Worm (Caenorhabditis elegans) whole organism, late embryonic: ENCODE results near the gene nol-6.
"Not testable (repeated sequence)": the region's sequence is repeated elsewhere in the genome, so short reads cannot be mapped to it uniquely, and the experiment has no call there.

ENCODE experiments used
- F13H6.1 ChIP-seq: sonication (generic microtip); optimal IDR thresholded peaks from 2 replicates; lab custom pipeline; 2016; ENCODE audit warnings: missing genetic modification characterization, missing compliant biosample characterization
- K09A11.1 ChIP-seq: sonication (generic microtip); optimal IDR thresholded peaks from 2 replicates; lab custom pipeline; 2017; ENCODE audit warnings: antibody characterized with exemption, mild to moderate bottlenecking, missing genetic modification characterization, missing compliant biosample characterization; ENCODE audit not compliant: insufficient read depth
- T23F11.4 ChIP-seq: fragments of 200-800 bp; sonication (Bioruptor generic); optimal IDR thresholded peaks from 2 replicates; lab custom pipeline; 2018; ENCODE audit warnings: mild to moderate bottlenecking, missing genetic modification characterization, missing compliant biosample characterization
- ceh-18 ChIP-seq: sonication (generic microtip); optimal IDR thresholded peaks from 2 replicates; lab custom pipeline; 2016; ENCODE audit warnings: missing genetic modification characterization, missing compliant biosample characterization
- ceh-30 ChIP-seq: fragments of 150-350 bp; optimal IDR thresholded peaks from 2 replicates; lab custom pipeline; 2014; ENCODE audit warnings: missing biosample characterization, missing genetic modification characterization
- ceh-45 ChIP-seq: fragments of 200-800 bp; sonication (Bioruptor generic); IDR thresholded peaks from 2 replicates; pipeline ENCODE4 v1.3.6; 2022; ENCODE audit warnings: missing genetic modification reagents, missing genetic modification characterization, missing compliant biosample characterization
- che-1 ChIP-seq: sonication (generic microtip); optimal IDR thresholded peaks from 2 replicates; lab custom pipeline; 2016; ENCODE audit warnings: mild to moderate bottlenecking, missing genetic modification characterization, missing compliant biosample characterization
- nfya-1 ChIP-seq: sonication (generic microtip); optimal IDR thresholded peaks from 2 replicates; lab custom pipeline; 2017; ENCODE audit warnings: missing genetic modification characterization, mild to moderate bottlenecking, missing compliant biosample characterization, antibody characterized with exemption, moderate library complexity
- nhr-11 ChIP-seq: fragments of 150-350 bp; optimal IDR thresholded peaks from 2 replicates; lab custom pipeline; 2014; ENCODE audit warnings: missing biosample characterization, missing genetic modification characterization
- npax-4 ChIP-seq: sonication (generic microtip); optimal IDR thresholded peaks from 2 replicates; lab custom pipeline; 2016; ENCODE audit warnings: missing genetic modification characterization, missing compliant biosample characterization
- pat-9 ChIP-seq: fragments of 200-800 bp; sonication (Bioruptor generic); optimal IDR thresholded peaks from 2 replicates; lab custom pipeline; 2018; ENCODE audit warnings: mild to moderate bottlenecking, missing genetic modification characterization, moderate library complexity, missing compliant biosample characterization
- rnt-1 ChIP-seq: sonication (generic microtip); optimal IDR thresholded peaks from 2 replicates; lab custom pipeline; 2016; ENCODE audit warnings: missing genetic modification characterization, missing compliant biosample characterization
- unc-3 ChIP-seq, 2 experiments: fragments of 200-800 bp in 1 of 2; sonication (Bioruptor generic) in 1 of 2; sonication (generic microtip) in 1 of 2; conservative IDR thresholded peaks in 1 of 2; optimal IDR thresholded peaks in 1 of 2; 2 replicates each; pipeline versions ENCODE4 v1.3.6 to Lab custom; 2016 to 2022; ENCODE audit warnings: missing compliant biosample characterization in 2 of 2, missing genetic modification characterization in 2 of 2, missing genetic modification reagents in 1 of 2
- ztf-16 ChIP-seq: sonication (generic microtip); optimal IDR thresholded peaks from 2 replicates; lab custom pipeline; 2017; ENCODE audit warnings: missing genetic modification characterization, missing compliant biosample characterization

- not testable (repeated sequence) for TF ChIP-seq K09A11.1 (tag; lab: Kevin White, UChicago); npax-4 (tag; lab: Kevin White, UChicago); ztf-16 (tag; lab: Kevin White, UChicago); pat-9 (tag; lab: Kevin White, UChicago); nhr-11; ceh-30 (tag; lab: Kevin White, UChicago); F13H6.1; ceh-45; T23F11.4 (GFP tag; lab: Kevin White, UChicago); unc-3 (GFP tag; conservative IDR thresholded peaks at IDR 0.05; lab: Robert Waterston, UW); unc-3 (tag; optimal IDR thresholded peaks at IDR 0.05; lab: Kevin White, UChicago); nfya-1 (tag; lab: Kevin White, UChicago); che-1; rnt-1 (tag; lab: Kevin White, UChicago); ceh-18 (tag; lab: Kevin White, UChicago)
Observed at ce11 chrII:1467711-1468110, 30.4 kb upstream of the nol-6 start, which contains the start of gene Y51H7C.1.
